Worm (Caenorhabditis elegans) whole organism, L1 larva: ENCODE data around the gene rol-6.

ENCODE experiments used
- C34B4.2 ChIP-seq: sonication (generic microtip); optimal IDR thresholded peaks from 2 replicates; lab custom pipeline; 2017; ENCODE audit warnings: mild to moderate bottlenecking, missing genetic modification characterization, missing compliant biosample characterization
- F16B12.6 ChIP-seq: fragments of 150-350 bp; optimal IDR thresholded peaks from 2 replicates; lab custom pipeline; 2014; ENCODE audit warnings: missing biosample characterization, missing genetic modification characterization
- aha-1 ChIP-seq: fragments of 150-350 bp; optimal IDR thresholded peaks from 2 replicates; lab custom pipeline; 2014; ENCODE audit warnings: missing biosample characterization, missing genetic modification characterization
- aly-2 ChIP-seq: fragments of 150-350 bp; optimal IDR thresholded peaks from 2 replicates; lab custom pipeline; 2014; ENCODE audit warnings: missing biosample characterization, missing genetic modification characterization
- blmp-1 ChIP-seq: fragments of 150-350 bp; optimal IDR thresholded peaks from 2 replicates; lab custom pipeline; 2014; ENCODE audit warnings: missing biosample characterization, missing genetic modification characterization
- ceh-63 ChIP-seq: fragments of 200-800 bp; sonication (Bioruptor generic); optimal IDR thresholded peaks from 2 replicates; lab custom pipeline; 2018; ENCODE audit warnings: mild to moderate bottlenecking, missing genetic modification characterization, missing compliant biosample characterization
- ceh-8 ChIP-seq: fragments of 200-800 bp; sonication (Bioruptor generic); optimal IDR thresholded peaks from 2 replicates; lab custom pipeline; 2018; ENCODE audit warnings: mild to moderate bottlenecking, missing genetic modification characterization, moderate library complexity, missing compliant biosample characterization
- ceh-82 ChIP-seq, 3 experiments: fragments of 150-350 bp in 1 of 3; sonication (generic microtip) in 2 of 3; optimal IDR thresholded peaks; 2 replicates each; lab custom pipeline; 2014 to 2017; ENCODE audit warnings: missing biosample characterization in 3 of 3, missing genetic modification characterization in 3 of 3
- ceh-88 ChIP-seq: fragments of 200-800 bp; sonication (Bioruptor generic); IDR thresholded peaks from 2 replicates; pipeline ENCODE4 v1.3.6; 2022; ENCODE audit warnings: missing genetic modification characterization, missing compliant biosample characterization
- ceh-90 ChIP-seq: sonication (generic microtip); optimal IDR thresholded peaks from 2 replicates; lab custom pipeline; 2016; ENCODE audit warnings: missing genetic modification characterization, missing compliant biosample characterization
- dsc-1 ChIP-seq: sonication (generic microtip); optimal IDR thresholded peaks from 2 replicates; lab custom pipeline; 2016; ENCODE audit warnings: mild to moderate bottlenecking, missing genetic modification characterization, missing compliant biosample characterization
- efl-1 ChIP-seq, 4 experiments: fragments of 150-350 bp; optimal IDR thresholded peaks in 3 of 4; peaks in 1 of 4; 1 replicate in 1 of 4; 2 replicates in 3 of 4; lab custom pipeline; 2014; ENCODE audit warnings: missing biosample characterization in 2 of 4, missing genetic modification characterization in 2 of 4, missing genetic modification reagents in 2 of 4
- egl-13 ChIP-seq: sonication (generic microtip); optimal IDR thresholded peaks from 2 replicates; lab custom pipeline; 2016; ENCODE audit warnings: missing genotype, missing genetic modification reagents, missing genetic modification characterization, missing compliant biosample characterization
- egl-27 ChIP-seq, 2 experiments: fragments of 150-350 bp in 1 of 2; sonication (generic microtip); optimal IDR thresholded peaks; 3 replicates each; lab custom pipeline; 2017 to 2018; ENCODE audit warnings: missing biosample characterization in 2 of 2, missing genetic modification characterization in 2 of 2, missing genetic modification reagents in 2 of 2
- elt-2 ChIP-seq: sonication (generic microtip); optimal IDR thresholded peaks from 2 replicates; lab custom pipeline; 2016; ENCODE audit warnings: missing genetic modification characterization, mild to moderate bottlenecking, inconsistent platforms, missing compliant biosample characterization, missing genetic modification reagents
- elt-3 ChIP-seq, 6 experiments: fragments of 150-350 bp in 1 of 6; sonication (generic microtip); optimal IDR thresholded peaks; 2 replicates each; lab custom pipeline; 2017 to 2018; ENCODE audit warnings: missing biosample characterization in 6 of 6, missing genetic modification characterization in 6 of 6, inconsistent platforms in 1 of 6
- fkh-4 ChIP-seq: sonication (generic microtip); optimal IDR thresholded peaks from 2 replicates; lab custom pipeline; 2016; ENCODE audit warnings: missing compliant biosample characterization, missing genetic modification characterization, borderline replicate concordance
- fkh-8 ChIP-seq: sonication (generic microtip); optimal IDR thresholded peaks from 2 replicates; lab custom pipeline; 2016; ENCODE audit warnings: mild to moderate bottlenecking, missing genetic modification characterization, missing compliant biosample characterization
- hlh-17 ChIP-seq: fragments of 200-800 bp; sonication (Bioruptor generic); optimal IDR thresholded peaks from 2 replicates; lab custom pipeline; 2018; ENCODE audit warnings: missing genetic modification characterization, mild to moderate bottlenecking, missing compliant biosample characterization, moderate library complexity, borderline replicate concordance
- hlh-4 ChIP-seq: sonication (generic microtip); optimal IDR thresholded peaks from 2 replicates; lab custom pipeline; 2016; ENCODE audit warnings: mild to moderate bottlenecking, missing genetic modification characterization, missing compliant biosample characterization
- hpl-2 ChIP-seq: fragments of 150-350 bp; optimal IDR thresholded peaks from 2 replicates; lab custom pipeline; 2014; ENCODE audit warnings: missing biosample characterization, missing genetic modification reagents, missing genetic modification characterization
- lin-13 ChIP-seq: fragments of 150-350 bp; optimal IDR thresholded peaks from 2 replicates; lab custom pipeline; 2014; ENCODE audit warnings: missing biosample characterization, missing genetic modification reagents, missing genetic modification characterization
- lin-14 ChIP-seq: fragments of 200-800 bp; sonication (Bioruptor generic); optimal IDR thresholded peaks from 2 replicates; lab custom pipeline; 2018; ENCODE audit warnings: mild to moderate bottlenecking, missing genetic modification characterization, moderate library complexity, missing compliant biosample characterization
- lin-15B ChIP-seq: fragments of 150-350 bp; sonication (generic microtip); optimal IDR thresholded peaks from 3 replicates; lab custom pipeline; 2014; ENCODE audit warnings: missing biosample characterization, missing genetic modification characterization
- mep-1 ChIP-seq: fragments of 150-350 bp; optimal IDR thresholded peaks from 2 replicates; lab custom pipeline; 2014; ENCODE audit warnings: missing biosample characterization, missing genetic modification characterization
- nhr-11 ChIP-seq: fragments of 150-350 bp; optimal IDR thresholded peaks from 2 replicates; lab custom pipeline; 2014; ENCODE audit warnings: missing biosample characterization, missing genetic modification characterization
- nhr-12 ChIP-seq: sonication (generic microtip); optimal IDR thresholded peaks from 2 replicates; lab custom pipeline; 2017; ENCODE audit warnings: missing biosample characterization, missing genetic modification characterization
- nhr-19 ChIP-seq: fragments of 200-800 bp; sonication (Bioruptor generic); conservative IDR thresholded peaks from 2 replicates; pipeline ENCODE4 v1.3.6; 2022; ENCODE audit warnings: missing genetic modification characterization, missing compliant biosample characterization
- nhr-237 ChIP-seq: fragments of 150-350 bp; optimal IDR thresholded peaks from 2 replicates; lab custom pipeline; 2014; ENCODE audit warnings: missing biosample characterization, missing genetic modification characterization
- nhr-28 ChIP-seq: fragments of 150-350 bp; optimal IDR thresholded peaks from 2 replicates; lab custom pipeline; 2014; ENCODE audit warnings: missing biosample characterization, missing genetic modification characterization
- nhr-71 ChIP-seq: sonication (generic microtip); optimal IDR thresholded peaks from 2 replicates; lab custom pipeline; 2016; ENCODE audit warnings: mild to moderate bottlenecking, missing genetic modification characterization, moderate library complexity, missing compliant biosample characterization
- nhr-76 ChIP-seq: sonication (generic microtip); optimal IDR thresholded peaks from 2 replicates; lab custom pipeline; 2017; ENCODE audit warnings: missing biosample characterization, missing genetic modification characterization
- nhr-77 ChIP-seq: fragments of 150-350 bp; optimal IDR thresholded peaks from 2 replicates; lab custom pipeline; 2014; ENCODE audit warnings: missing biosample characterization, missing genetic modification characterization
- pag-3 ChIP-seq: sonication (generic microtip); optimal IDR thresholded peaks from 2 replicates; lab custom pipeline; 2017; ENCODE audit warnings: missing genetic modification characterization, mild to moderate bottlenecking, missing compliant biosample characterization, antibody characterized with exemption, borderline replicate concordance; ENCODE audit not compliant: insufficient read depth
- rnt-1 ChIP-seq: sonication (generic microtip); optimal IDR thresholded peaks from 2 replicates; lab custom pipeline; 2016; ENCODE audit warnings: mild to moderate bottlenecking, missing genetic modification characterization, moderate library complexity, missing compliant biosample characterization
- snpc-4 ChIP-seq: fragments of 150-350 bp; optimal IDR thresholded peaks from 2 replicates; lab custom pipeline; 2014; ENCODE audit warnings: missing biosample characterization, missing genetic modification characterization
- snu-23 ChIP-seq: sonication (generic microtip); optimal IDR thresholded peaks from 2 replicates; lab custom pipeline; 2016; ENCODE audit warnings: missing genetic modification characterization, missing compliant biosample characterization
- swsn-7 ChIP-seq: sonication (generic microtip); optimal IDR thresholded peaks from 2 replicates; lab custom pipeline; 2016; ENCODE audit warnings: missing genetic modification characterization, missing compliant biosample characterization
- unc-130 ChIP-seq: fragments of 150-350 bp; optimal IDR thresholded peaks from 2 replicates; lab custom pipeline; 2017; ENCODE audit warnings: missing biosample characterization, missing genetic modification characterization, inconsistent platforms
- unc-62 ChIP-seq: fragments of 150-350 bp; optimal IDR thresholded peaks from 2 replicates; lab custom pipeline; 2014; ENCODE audit warnings: missing biosample characterization, missing genetic modification reagents, missing genetic modification characterization
- unc-98 ChIP-seq: fragments of 200-800 bp; sonication (Bioruptor generic); IDR thresholded peaks from 2 replicates; pipeline ENCODE4 v1.3.6; 2022; ENCODE audit warnings: missing genetic modification characterization, missing compliant biosample characterization
- vab-15 ChIP-seq: sonication (generic microtip); optimal IDR thresholded peaks from 2 replicates; lab custom pipeline; 2017; ENCODE audit warnings: missing genotype, mild to moderate bottlenecking, missing genetic modification characterization, missing compliant biosample characterization
- xbp-1 ChIP-seq: sonication (generic microtip); optimal IDR thresholded peaks from 2 replicates; lab custom pipeline; 2016; ENCODE audit warnings: missing genetic modification characterization, missing compliant biosample characterization
- zag-1 ChIP-seq: fragments of 150-350 bp; optimal IDR thresholded peaks from 2 replicates; lab custom pipeline; 2014; ENCODE audit warnings: missing biosample characterization, missing genetic modification characterization
- zip-4 ChIP-seq: fragments of 200-800 bp; sonication (Bioruptor generic); optimal IDR thresholded peaks from 2 replicates; lab custom pipeline; 2018; ENCODE audit warnings: mild to moderate bottlenecking, missing genetic modification characterization, moderate library complexity, missing compliant biosample characterization
- ztf-4 ChIP-seq: fragments of 150-350 bp; optimal IDR thresholded peaks from 2 replicates; lab custom pipeline; 2014; ENCODE audit warnings: missing biosample characterization, missing genetic modification characterization

The rol-6 gene

DNA sequence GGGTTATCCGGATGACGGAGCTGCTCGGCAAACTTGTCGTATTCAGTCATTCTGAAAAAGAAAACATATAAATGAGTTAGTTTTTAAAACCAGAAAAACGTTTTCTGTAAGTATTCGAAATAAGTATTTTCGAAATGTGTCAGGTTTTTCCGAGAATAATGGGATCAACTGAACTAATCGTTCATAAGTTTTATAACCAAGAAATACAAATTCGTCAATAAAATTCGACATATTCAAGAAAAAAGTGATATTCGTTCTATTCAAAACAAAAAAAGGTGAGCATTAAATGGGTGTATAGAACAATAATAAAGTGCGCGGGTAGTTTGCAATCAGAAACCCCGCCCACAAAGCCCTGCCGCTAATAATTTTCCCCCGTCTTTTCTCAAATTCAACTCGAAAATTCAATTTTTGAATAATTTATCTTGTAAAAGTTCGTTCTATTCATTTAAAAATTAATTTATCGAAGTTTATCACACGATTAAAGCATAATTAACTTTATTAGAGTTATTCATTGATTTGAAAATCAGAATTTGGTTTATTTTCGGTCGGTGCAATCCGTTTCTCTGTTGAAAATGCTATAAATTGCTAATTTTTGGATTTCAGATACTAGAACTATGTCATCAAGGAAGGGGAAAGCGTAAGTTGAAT is 16.5 kb upstream of the rol-6 start, which contains the start of the genes cyn-11 and T01B7.5 (continued):
- no peak for TF ChIP-seq lin-15B (tag; lab: Kevin White, UChicago)
- no peak for TF ChIP-seq unc-62 (GFP tag; lab: Kevin White, UChicago)
- no peak for TF ChIP-seq aly-2 (tag; lab: Kevin White, UChicago)
- TF ChIP-seq nhr-76 (tag; lab: Kevin White, UChicago): no peak
- TF ChIP-seq ceh-88 (GFP tag; lab: Robert Waterston, UW): no peak
- TF ChIP-seq nhr-237 (tag; lab: Kevin White, UChicago): no peak
- no peak for TF ChIP-seq egl-13 (tag; lab: Kevin White, UChicago)
- TF ChIP-seq nhr-11 (tag; lab: Kevin White, UChicago): no peak
- TF ChIP-seq nhr-12: no peak
- TF ChIP-seq snpc-4 (tag; lab: Kevin White, UChicago): no peak
- peak; percentile 47 for TF ChIP-seq mep-1 (tag; lab: Kevin White, UChicago)
- 0 out of 2 replicates have a peak, but pooled peaks have one; percentile 20 for TF ChIP-seq nhr-19 (GFP tag; lab: Robert Waterston, UW)
- no peak for TF ChIP-seq hlh-17 (GFP tag; lab: Kevin White, UChicago)
- TF ChIP-seq ceh-90 (tag; lab: Kevin White, UChicago): no peak
- TF ChIP-seq ceh-63 (GFP tag; lab: Kevin White, UChicago): no peak
- TF ChIP-seq ztf-4 (tag; lab: Kevin White, UChicago): no peak
- TF ChIP-seq aha-1: no peak
- no peak for TF ChIP-seq unc-130 (tag; lab: Kevin White, UChicago)
- TF ChIP-seq elt-2 (tag; lab: Kevin White, UChicago): no peak
- TF ChIP-seq ceh-8 (GFP tag; lab: Kevin White, UChicago): no peak
- no peak for TF ChIP-seq unc-98 (GFP tag; lab: Robert Waterston, UW)
- no peak for TF ChIP-seq nhr-28
- TF ChIP-seq nhr-71: peak; percentile 23
- no peak for TF ChIP-seq hlh-4 (tag; lab: Kevin White, UChicago)
- peak; percentile 12 for TF ChIP-seq swsn-7 (tag; lab: Kevin White, UChicago)
- TF ChIP-seq egl-27 (tag; optimal IDR thresholded peaks at IDR 0.05; lab: Kevin White, UChicago): no peak
- no peak for TF ChIP-seq zag-1 (tag; lab: Kevin White, UChicago)
- no peak for TF ChIP-seq pag-3 (tag; lab: Kevin White, UChicago)
- peak in 1 of 3 experiments; percentile 18 for TF ChIP-seq ceh-82 (tag; optimal IDR thresholded peaks at IDR 0.05; lab: Kevin White, UChicago)
- TF ChIP-seq F16B12.6 (tag; lab: Kevin White, UChicago): no peak
- TF ChIP-seq hpl-2 (GFP tag; lab: Kevin White, UChicago): no peak
- no peak for TF ChIP-seq fkh-4
- TF ChIP-seq fkh-8: no peak
- peak; percentile 32 to 36 for TF ChIP-seq efl-1 (optimal IDR thresholded peaks at IDR 0.05; lab: Kevin White, UChicago)
- TF ChIP-seq efl-1 (GFP tag; optimal IDR thresholded peaks at IDR 0.05 in 1 of 2; lab: Kevin White, UChicago): peak; percentile 25 to 86
- no peak for TF ChIP-seq vab-15 (tag; lab: Kevin White, UChicago)

ce11 chrII:8717579-8717978 is 15.3 kb upstream of the rol-6 start:
- TF ChIP-seq ztf-4 (tag; lab: Kevin White, UChicago): peak; percentile 20
- TF ChIP-seq nhr-76 (tag; lab: Kevin White, UChicago): no peak
- no peak for TF ChIP-seq lin-13 (GFP tag; lab: Kevin White, UChicago)
- TF ChIP-seq zag-1 (tag; lab: Kevin White, UChicago): no peak
- no peak for TF ChIP-seq snu-23
- TF ChIP-seq xbp-1 (tag; lab: Kevin White, UChicago): no peak
- peak in 1 of 6 experiments; percentile 19 for TF ChIP-seq elt-3 (tag; optimal IDR thresholded peaks at IDR 0.05; lab: Kevin White, UChicago)
- peak; percentile 53 for TF ChIP-seq lin-14
- TF ChIP-seq nhr-237 (tag; lab: Kevin White, UChicago): no peak
- no peak for TF ChIP-seq dsc-1
- TF ChIP-seq C34B4.2 (tag; lab: Kevin White, UChicago): no peak
- no peak for TF ChIP-seq rnt-1
- TF ChIP-seq ceh-82 (tag; optimal IDR thresholded peaks at IDR 0.05; lab: Kevin White, UChicago): no peak
- TF ChIP-seq aly-2 (tag; lab: Kevin White, UChicago): no peak
- no peak for TF ChIP-seq zip-4 (GFP tag; lab: Kevin White, UChicago)
- no peak for TF ChIP-seq nhr-77 (tag; lab: Kevin White, UChicago)
- no peak for TF ChIP-seq hpl-2 (GFP tag; lab: Kevin White, UChicago)
- peak; percentile 82 for TF ChIP-seq blmp-1 (tag; lab: Kevin White, UChicago)
